Fruit fly (Drosophila melanogaster) whole organism, embryonic: ENCODE data around the gene CG34136.

Experiments used
- B-H2 ChIP-seq: fragments of 200-800 bp; sonication (Bioruptor generic); optimal IDR thresholded peaks from 2 replicates; lab custom pipeline; 2018; ENCODE audit warnings: missing biosample characterization, mild to moderate bottlenecking, missing genetic modification characterization
- CG10959 ChIP-seq: fragments of 200-800 bp; sonication (Bioruptor generic); IDR thresholded peaks from 2 replicates; pipeline ENCODE4 v1.3.6; 2022; ENCODE audit warnings: missing biosample characterization, missing genetic modification characterization
- CG11456 ChIP-seq: fragments of 200-800 bp; sonication (Bioruptor generic); IDR thresholded peaks from 3 replicates; pipeline ENCODE4 v1.3.6; 2022; ENCODE audit warnings: missing biosample characterization, missing genetic modification characterization
- CG11696 ChIP-seq: fragments of 200-800 bp; sonication (Bioruptor generic); IDR thresholded peaks from 2 replicates; pipeline ENCODE4 v1.3.6; 2022; ENCODE audit warnings: missing biosample characterization, missing genetic modification characterization
- CG12155 ChIP-seq: fragments of 200-800 bp; sonication (Bioruptor generic); optimal IDR thresholded peaks from 3 replicates; lab custom pipeline; 2016; ENCODE audit warnings: missing biosample characterization, missing genetic modification characterization
- CG12391 ChIP-seq: fragments of 200-800 bp; sonication (Bioruptor generic); optimal IDR thresholded peaks from 3 replicates; lab custom pipeline; 2018; ENCODE audit warnings: missing biosample characterization, mild to moderate bottlenecking, missing genetic modification characterization, moderate library complexity
- CG14014 ChIP-seq: fragments of 200-800 bp; sonication (Bioruptor generic); IDR thresholded peaks from 2 replicates; pipeline ENCODE4 v1.3.6; 2022; ENCODE audit warnings: missing biosample characterization, missing genetic modification characterization
- CG15479 ChIP-seq: fragments of 200-800 bp; sonication (Bioruptor generic); optimal IDR thresholded peaks from 3 replicates; lab custom pipeline; 2019; ENCODE audit warnings: missing biosample characterization, mild to moderate bottlenecking, missing genetic modification characterization, moderate library complexity
- CG16813 ChIP-seq: fragments of 200-800 bp; sonication (Bioruptor generic); IDR thresholded peaks from 3 replicates; pipeline ENCODE4 v1.3.6; 2022; ENCODE audit warnings: missing biosample characterization, missing genetic modification characterization; ENCODE audit not compliant: partially characterized antibody
- CG16815 ChIP-seq: fragments of 200-800 bp; sonication (Bioruptor generic); optimal IDR thresholded peaks from 3 replicates; lab custom pipeline; 2017; ENCODE audit warnings: missing biosample characterization, mild to moderate bottlenecking, missing genetic modification characterization
- CG2199 ChIP-seq: fragments of 200-800 bp; sonication (Bioruptor generic); IDR thresholded peaks from 3 replicates; pipeline ENCODE4 v1.3.6; 2022; ENCODE audit warnings: missing biosample characterization, missing genetic modification characterization
- CG32532 ChIP-seq: fragments of 200-800 bp; sonication (Bioruptor generic); IDR thresholded peaks from 2 replicates; pipeline ENCODE4 v1.3.6; 2022; ENCODE audit warnings: missing biosample characterization, missing genetic modification characterization
- CG3847 ChIP-seq: fragments of 200-800 bp; sonication (Bioruptor generic); IDR thresholded peaks from 2 replicates; pipeline ENCODE4 v1.3.6; 2022; ENCODE audit warnings: missing biosample characterization, missing genetic modification characterization
- CG42726 ChIP-seq: fragments of 200-800 bp; sonication (Bioruptor generic); IDR thresholded peaks from 2 replicates; pipeline ENCODE4 v1.3.6; 2022; ENCODE audit warnings: missing biosample characterization, missing genetic modification characterization; ENCODE audit not compliant: partially characterized antibody
- CG4328 ChIP-seq: fragments of 200-800 bp; sonication (Bioruptor generic); optimal IDR thresholded peaks from 3 replicates; lab custom pipeline; 2017; ENCODE audit warnings: missing biosample characterization, missing genetic modification reagents, missing genetic modification characterization
- CG4404 ChIP-seq: fragments of 200-800 bp; sonication (Bioruptor generic); IDR thresholded peaks from 2 replicates; pipeline ENCODE4 v1.3.6; 2022; ENCODE audit warnings: missing biosample characterization, missing genetic modification characterization
- CG4424 ChIP-seq: fragments of 200-800 bp; sonication (Bioruptor generic); optimal IDR thresholded peaks from 3 replicates; lab custom pipeline; 2016; ENCODE audit warnings: missing biosample characterization, missing genetic modification characterization
- CG6272 ChIP-seq: fragments of 200-800 bp; sonication (Bioruptor generic); IDR thresholded peaks from 2 replicates; pipeline ENCODE4 v1.3.6; 2022; ENCODE audit warnings: missing biosample characterization, missing genetic modification characterization
- CG6854 ChIP-seq: fragments of 200-800 bp; sonication (Bioruptor generic); optimal IDR thresholded peaks from 3 replicates; lab custom pipeline; 2017; ENCODE audit warnings: missing biosample characterization, mild to moderate bottlenecking, missing genetic modification characterization
- CG8388 ChIP-seq: fragments of 200-800 bp; sonication (Bioruptor generic); optimal IDR thresholded peaks from 2 replicates; lab custom pipeline; 2019; ENCODE audit warnings: missing biosample characterization, mild to moderate bottlenecking, missing genetic modification characterization, moderate library complexity
- D19A ChIP-seq: fragments of 200-800 bp; optimal IDR thresholded peaks from 3 replicates; lab custom pipeline; 2019; ENCODE audit warnings: missing biosample characterization, mild to moderate bottlenecking, missing genetic modification characterization, moderate library complexity
- Dek ChIP-seq: fragments of 200-800 bp; sonication (Bioruptor generic); optimal IDR thresholded peaks from 3 replicates; lab custom pipeline; 2019; ENCODE audit warnings: missing biosample characterization, mild to moderate bottlenecking, missing genetic modification characterization, moderate library complexity
- Doc3 ChIP-seq: fragments of 200-800 bp; sonication (Bioruptor generic); IDR thresholded peaks from 3 replicates; pipeline ENCODE4 v1.3.6; 2022; ENCODE audit warnings: missing biosample characterization, missing genetic modification characterization; ENCODE audit not compliant: partially characterized antibody
- Dref ChIP-seq: fragments of 200-800 bp; sonication (Bioruptor generic); IDR thresholded peaks from 2 replicates; pipeline ENCODE4 v1.3.6; 2022; ENCODE audit warnings: missing biosample characterization, missing genetic modification characterization
- Ets65A ChIP-seq: fragments of 200-800 bp; sonication (Bioruptor generic); peaks from one replicate; lab custom pipeline; 2016; ENCODE audit warnings: missing biosample characterization, missing genetic modification characterization
- Ets97D ChIP-seq: fragments of 200-800 bp; sonication (Bioruptor generic); optimal IDR thresholded peaks from 3 replicates; lab custom pipeline; 2016; ENCODE audit warnings: missing biosample characterization, missing genetic modification characterization
- Gug ChIP-seq: fragments of 200-800 bp; sonication (Bioruptor generic); IDR thresholded peaks from 4 replicates; pipeline ENCODE4 v1.3.6; 2022; ENCODE audit warnings: missing biosample characterization, missing genetic modification characterization
- H15 ChIP-seq: fragments of 200-800 bp; sonication (Bioruptor generic); IDR thresholded peaks from 3 replicates; pipeline ENCODE4 v1.3.6; 2022; ENCODE audit warnings: missing biosample characterization, missing genetic modification characterization
- Hr51 ChIP-seq, 2 experiments: fragments of 200-800 bp; sonication (Bioruptor generic); optimal IDR thresholded peaks; 2 replicates in 1 of 2; 3 replicates in 1 of 2; lab custom pipeline; 2016 to 2018; ENCODE audit warnings: missing biosample characterization in 2 of 2, missing genetic modification characterization in 2 of 2, mild to moderate bottlenecking in 1 of 2, moderate library complexity in 1 of 2
- Jarid2 ChIP-seq: fragments of 200-800 bp; sonication (Bioruptor generic); optimal IDR thresholded peaks from 3 replicates; lab custom pipeline; 2017; ENCODE audit warnings: mild to moderate bottlenecking, missing biosample characterization, missing genetic modification reagents, missing genetic modification characterization
- Mrtf ChIP-seq: fragments of 200-800 bp; sonication (Bioruptor generic); IDR thresholded peaks from 3 replicates; pipeline ENCODE4 v1.3.6; 2022; ENCODE audit warnings: missing biosample characterization, missing genetic modification characterization
- YL-1 ChIP-seq: fragments of 200-800 bp; sonication (Bioruptor generic); optimal IDR thresholded peaks from 3 replicates; lab custom pipeline; 2017; ENCODE audit warnings: missing biosample characterization, mild to moderate bottlenecking, missing genetic modification characterization
- amos ChIP-seq: fragments of 200-800 bp; sonication (Bioruptor generic); IDR thresholded peaks from 2 replicates; pipeline ENCODE4 v1.3.6; 2022; ENCODE audit warnings: missing biosample characterization, missing genetic modification characterization; ENCODE audit not compliant: partially characterized antibody
- br ChIP-seq: fragments of >200 bp; optimal IDR thresholded peaks from 2 replicates; lab custom pipeline; 2017
- btn ChIP-seq: fragments of 200-800 bp; sonication (Bioruptor generic); optimal IDR thresholded peaks from 2 replicates; lab custom pipeline; 2016; ENCODE audit warnings: missing biosample characterization, missing genetic modification characterization
- corto ChIP-seq: fragments of 200-800 bp; sonication (Bioruptor generic); optimal IDR thresholded peaks from 2 replicates; lab custom pipeline; 2016; ENCODE audit warnings: missing biosample characterization, mild to moderate bottlenecking, missing genetic modification characterization, moderate library complexity
- dm ChIP-seq: fragments of 200-800 bp; sonication (Bioruptor generic); optimal IDR thresholded peaks from 3 replicates; lab custom pipeline; 2016; ENCODE audit warnings: missing biosample characterization, missing genetic modification characterization
- dmrt11E ChIP-seq: fragments of 200-800 bp; sonication (Bioruptor generic); optimal IDR thresholded peaks from 3 replicates; lab custom pipeline; 2018; ENCODE audit warnings: missing biosample characterization, mild to moderate bottlenecking, missing genetic modification characterization, moderate library complexity
- ems ChIP-seq: fragments of 200-800 bp; sonication (Bioruptor generic); optimal IDR thresholded peaks from 3 replicates; lab custom pipeline; 2016; ENCODE audit warnings: missing biosample characterization, missing genetic modification characterization
- gem ChIP-seq: fragments of 200-800 bp; sonication (Bioruptor generic); optimal IDR thresholded peaks from 2 replicates; lab custom pipeline; 2019; ENCODE audit warnings: missing biosample characterization, mild to moderate bottlenecking, missing genetic modification characterization, moderate library complexity
- jumu ChIP-seq: fragments of 200-800 bp; sonication (Bioruptor generic); optimal IDR thresholded peaks from 3 replicates; lab custom pipeline; 2016; ENCODE audit warnings: missing biosample characterization, missing genetic modification characterization
- lilli ChIP-seq: fragments of 200-800 bp; sonication (Bioruptor generic); optimal IDR thresholded peaks from 3 replicates; lab custom pipeline; 2016; ENCODE audit warnings: missing biosample characterization, missing genetic modification characterization
- oc ChIP-seq: fragments of 200-800 bp; sonication (Bioruptor generic); optimal IDR thresholded peaks from 2 replicates; lab custom pipeline; 2018; ENCODE audit warnings: missing biosample characterization, mild to moderate bottlenecking, missing genetic modification characterization, moderate library complexity
- odd ChIP-seq: fragments of 200-800 bp; sonication (Bioruptor generic); optimal IDR thresholded peaks from 2 replicates; lab custom pipeline; 2017; ENCODE audit warnings: missing biosample characterization, mild to moderate bottlenecking, missing genetic modification characterization
- peb ChIP-seq: fragments of 200-800 bp; sonication (Bioruptor generic); IDR thresholded peaks from 2 replicates; pipeline ENCODE4 v1.3.6; 2022; ENCODE audit warnings: missing biosample characterization, missing genetic modification characterization
- schlank ChIP-seq: fragments of 200-800 bp; sonication (Bioruptor generic); optimal IDR thresholded peaks from 2 replicates; lab custom pipeline; 2018; ENCODE audit warnings: missing biosample characterization, mild to moderate bottlenecking, missing genetic modification characterization
- sens ChIP-seq: fragments of 200-800 bp; sonication (Bioruptor generic); peaks from one replicate; lab custom pipeline; 2016; ENCODE audit warnings: missing biosample characterization, missing genetic modification characterization
- sim ChIP-seq: fragments of 200-800 bp; sonication (Bioruptor generic); IDR thresholded peaks from 2 replicates; pipeline ENCODE4 v1.3.6; 2022; ENCODE audit warnings: missing biosample characterization, missing genetic modification characterization
- tup ChIP-seq: fragments of 200-800 bp; sonication (Bioruptor generic); optimal IDR thresholded peaks from 2 replicates; lab custom pipeline; 2016; ENCODE audit warnings: missing biosample characterization, mild to moderate bottlenecking, missing genetic modification characterization, moderate library complexity
- twi ChIP-seq: fragments of 200-800 bp; optimal IDR thresholded peaks from 2 replicates; lab custom pipeline; 2019; ENCODE audit warnings: missing biosample characterization, mild to moderate bottlenecking, missing genetic modification characterization, moderate library complexity
- wor ChIP-seq: fragments of 200-800 bp; sonication (Bioruptor generic); IDR thresholded peaks from 2 replicates; pipeline ENCODE4 v1.3.6; 2022; ENCODE audit warnings: missing biosample characterization, missing genetic modification characterization

CG34136 gene

DNA sequence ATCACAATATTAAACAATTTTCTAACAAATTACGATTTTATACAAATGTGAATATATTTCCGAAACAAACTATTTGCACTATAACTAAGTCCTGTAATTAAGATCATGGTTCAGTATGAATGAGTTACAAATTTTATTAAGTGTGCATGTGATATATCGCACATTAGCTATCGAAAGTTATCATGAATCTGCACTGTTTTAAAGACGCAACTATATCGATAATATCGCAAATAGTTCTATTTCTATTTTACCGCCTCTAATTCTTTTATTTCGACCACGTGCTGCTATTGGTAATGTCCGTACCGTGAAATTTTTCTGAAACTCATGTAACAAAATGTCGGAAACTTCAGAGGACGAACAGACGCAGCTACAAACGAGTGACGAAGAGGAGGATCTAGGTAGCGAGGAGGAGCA is 46.3 kb downstream of the CG34136 start, which contains the start of gene pths (continued):
- TF ChIP-seq peb (GFP tag; lab: Robert Waterston, UW) (no peak), btn (GFP tag; lab: Kevin White, UChicago) (no peak), Dek (no peak), H15 (GFP tag; lab: Robert Waterston, UW) (no peak; the same call in 2 of the 3 replicates), Hr51 (GFP tag; optimal IDR thresholded peaks at IDR 0.05; lab: Kevin White, UChicago) (no peak), Doc3 (GFP tag; lab: Robert Waterston, UW) (peak; percentile 54; the same call in 2 of the 3 replicates), CG2199 (no peak), CG4328 (GFP tag; lab: Kevin White, UChicago) (no peak), CG12391 (peak; percentile 59), CG16815 (GFP tag; lab: Kevin White, UChicago) (peak; percentile 14), YL-1 (GFP tag; lab: Kevin White, UChicago) (peak; percentile 60), CG10959 (GFP tag; lab: Robert Waterston, UW) (no peak), CG14014 (GFP tag; lab: Robert Waterston, UW) (peak; percentile 37; the same call in 1 of the 2 replicates), gem (no peak), CG42726 (GFP tag; lab: Robert Waterston, UW) (peak; percentile 83), sens (GFP tag; lab: Kevin White, UChicago) (peak; percentile 87), CG12155 (GFP tag; lab: Kevin White, UChicago) (no peak), sim (GFP tag; lab: Robert Waterston, UW) (no peak), wor (GFP tag; lab: Robert Waterston, UW) (no peak), B-H2 (GFP tag; lab: Kevin White, UChicago) (no peak), CG6272 (peak; percentile 42; the same call in 1 of the 2 replicates), CG3847 (GFP tag; lab: Robert Waterston, UW) (peak; percentile 59; the same call in 1 of the 2 replicates), Ets97D (GFP tag; lab: Kevin White, UChicago) (peak; percentile 83), CG4424 (GFP tag; lab: Kevin White, UChicago) (peak; percentile 33), dm (peak; percentile 97), CG15479 (GFP tag; lab: Kevin White, UChicago) (no peak), odd (GFP tag; lab: Kevin White, UChicago) (no peak), CG8388 (no peak), Mrtf (GFP tag; lab: Robert Waterston, UW) (no peak), twi (tag; lab: Kevin White, UChicago) (peak; percentile 17), CG11456 (GFP tag; lab: Robert Waterston, UW) (peak; percentile 75; the same call in 1 of the 3 replicates), jumu (GFP tag; lab: Kevin White, UChicago) (peak; percentile 58), CG16813 (GFP tag; lab: Robert Waterston, UW) (peak; percentile 85), Ets65A (peak; percentile 45), dmrt11E (tag; lab: Kevin White, UChicago) (peak; percentile 50), CG6854 (no peak), Gug (GFP tag; lab: Robert Waterston, UW) (no peak), CG11696 (GFP tag; lab: Robert Waterston, UW) (no peak), CG4404 (no peak; the same call in 1 of the 2 replicates), Dref (GFP tag; lab: Robert Waterston, UW) (peak; percentile 90), corto (GFP tag; lab: Kevin White, UChicago) (no peak), oc (tag; lab: Kevin White, UChicago) (no peak), schlank (tag; lab: Kevin White, UChicago) (no peak), lilli (GFP tag; lab: Kevin White, UChicago) (peak; percentile 44), tup (no peak), CG32532 (GFP tag; lab: Robert Waterston, UW) (peak; percentile 65), amos (GFP tag; lab: Robert Waterston, UW) (peak; percentile 90), Jarid2 (GFP tag; lab: Kevin White, UChicago) (no peak), ems (GFP tag; lab: Kevin White, UChicago) (no peak), br (lab: Kevin White, UChicago) (no peak), D19A (tag; lab: Kevin White, UChicago) (no peak)
